Worm (Caenorhabditis elegans): ENCODE results near the gene flp-11.

The flp-11 gene

ce11 chrX:4667788-4668187 is 10.1 kb downstream of the flp-11 start, which contains the start of gene mfsd-12:
Gene mfsd-12, plus strand, starts transcription at chrX:4668088.
- TF ChIP-seq T22C8.4 (GFP tag; IDR thresholded peaks at IDR 0.05) (no peak), med-1 (GFP tag; optimal IDR thresholded peaks at IDR 0.05; ENCODE audit: insufficient read depth) (no peak), flt-1 (GFP tag; IDR thresholded peaks at IDR 0.05) (no peak), ztf-29 (GFP tag; IDR thresholded peaks at IDR 0.05) (no peak), tab-1 (GFP tag; IDR thresholded peaks at IDR 0.05) (no peak)

ce11 chrX:4664649-4665048 is 13.3 kb downstream of the flp-11 start:
- TF ChIP-seq cog-1 (tag; optimal IDR thresholded peaks at IDR 0.05) (no peak), T22C8.4 (GFP tag; IDR thresholded peaks at IDR 0.05) (no peak)

- TF ChIP-seq T22C8.4 (GFP tag; IDR thresholded peaks at IDR 0.05) = no peak
- no peak for TF ChIP-seq klf-2 (GFP tag; conservative IDR thresholded peaks at IDR 0.05)
- no peak for TF ChIP-seq ztf-23 (GFP tag; IDR thresholded peaks at IDR 0.05)
- no peak for TF ChIP-seq tab-1 (GFP tag; IDR thresholded peaks at IDR 0.05)
- TF ChIP-seq ref-1 (GFP tag; conservative IDR thresholded peaks at IDR 0.05) = no peak
- no peak for TF ChIP-seq cog-1 (tag; optimal IDR thresholded peaks at IDR 0.05)
- TF ChIP-seq ztf-29 (GFP tag; IDR thresholded peaks at IDR 0.05) = no peak
- TF ChIP-seq med-1 (GFP tag; optimal IDR thresholded peaks at IDR 0.05; ENCODE audit: insufficient read depth) = no peak
- no peak for TF ChIP-seq flt-1 (GFP tag; IDR thresholded peaks at IDR 0.05)
Measured at ce11 chrX:4662964-4663684, 14.8 kb downstream of the flp-11 start.

- TF ChIP-seq ztf-29 (GFP tag; IDR thresholded peaks at IDR 0.05) (no peak), ref-1 (GFP tag; conservative IDR thresholded peaks at IDR 0.05) (no peak)
Measured at ce11 chrX:4662293-4662825, 15.6 kb downstream of the flp-11 start.

ce11 chrX:4660268-4660880 is 17.6 kb downstream of the flp-11 start, which contains the start of gene nhr-45:
Gene nhr-45, minus strand, starts transcription at chrX:4660318.
- TF ChIP-seq T22C8.4 (GFP tag; IDR thresholded peaks at IDR 0.05) (no peak), ztf-23 (GFP tag; IDR thresholded peaks at IDR 0.05) (no peak), flt-1 (GFP tag; IDR thresholded peaks at IDR 0.05) (no peak), tab-1 (GFP tag; IDR thresholded peaks at IDR 0.05) (no peak), ref-1 (GFP tag; conservative IDR thresholded peaks at IDR 0.05) (no peak), klf-2 (GFP tag; conservative IDR thresholded peaks at IDR 0.05) (no peak), med-1 (GFP tag; optimal IDR thresholded peaks at IDR 0.05; ENCODE audit: insufficient read depth) (no peak), cog-1 (tag; optimal IDR thresholded peaks at IDR 0.05) (no peak), ztf-29 (GFP tag; IDR thresholded peaks at IDR 0.05) (no peak)

- no peak for TF ChIP-seq ref-1 (GFP tag; conservative IDR thresholded peaks at IDR 0.05)
- TF ChIP-seq med-1 (GFP tag; optimal IDR thresholded peaks at IDR 0.05; ENCODE audit: insufficient read depth) = no peak
- TF ChIP-seq flt-1 (GFP tag; IDR thresholded peaks at IDR 0.05) = no peak
Measured at ce11 chrX:4658706-4659105, 19.2 kb downstream of the flp-11 start.

ce11 chrX:4658303-4658702 is 19.6 kb downstream of the flp-11 start:
- TF ChIP-seq klf-2 (GFP tag; conservative IDR thresholded peaks at IDR 0.05) = no peak
- no peak for TF ChIP-seq flt-1 (GFP tag; IDR thresholded peaks at IDR 0.05)
- TF ChIP-seq cog-1 (tag; optimal IDR thresholded peaks at IDR 0.05) = no peak
- TF ChIP-seq ztf-23 (GFP tag; IDR thresholded peaks at IDR 0.05) = no peak
- no peak for TF ChIP-seq ztf-29 (GFP tag; IDR thresholded peaks at IDR 0.05)
- TF ChIP-seq tab-1 (GFP tag; IDR thresholded peaks at IDR 0.05) = no peak

- TF ChIP-seq med-1 (GFP tag; optimal IDR thresholded peaks at IDR 0.05; ENCODE audit: insufficient read depth) (no peak), klf-2 (GFP tag; conservative IDR thresholded peaks at IDR 0.05) (no peak), ztf-23 (GFP tag; IDR thresholded peaks at IDR 0.05) (no peak)
Measured at ce11 chrX:4657577-4657976, 20.4 kb downstream of the flp-11 start.

ce11 chrX:4654057-4654456 is 23.9 kb downstream of the flp-11 start, which contains the start of gene ceh-1:
Gene ceh-1, minus strand, starts transcription at chrX:4654157.
- TF ChIP-seq ref-1 (GFP tag; conservative IDR thresholded peaks at IDR 0.05) = no peak
- no peak for TF ChIP-seq cog-1 (tag; optimal IDR thresholded peaks at IDR 0.05)
- TF ChIP-seq med-1 (GFP tag; optimal IDR thresholded peaks at IDR 0.05; ENCODE audit: insufficient read depth) = no peak
- no peak for TF ChIP-seq ztf-23 (GFP tag; IDR thresholded peaks at IDR 0.05)

ce11 chrX:4652950-4653349 is 25.0 kb downstream of the flp-11 start:
- TF ChIP-seq ztf-23 (GFP tag; IDR thresholded peaks at IDR 0.05) (no peak), cog-1 (tag; optimal IDR thresholded peaks at IDR 0.05) (no peak), flt-1 (GFP tag; IDR thresholded peaks at IDR 0.05) (no peak), med-1 (GFP tag; optimal IDR thresholded peaks at IDR 0.05; ENCODE audit: insufficient read depth) (no peak), klf-2 (GFP tag; conservative IDR thresholded peaks at IDR 0.05) (no peak), tab-1 (GFP tag; IDR thresholded peaks at IDR 0.05) (no peak), ref-1 (GFP tag; conservative IDR thresholded peaks at IDR 0.05) (no peak), ztf-29 (GFP tag; IDR thresholded peaks at IDR 0.05) (no peak), T22C8.4 (GFP tag; IDR thresholded peaks at IDR 0.05) (no peak)

- TF ChIP-seq klf-2 (GFP tag; conservative IDR thresholded peaks at IDR 0.05) = no peak
- no peak for TF ChIP-seq T22C8.4 (GFP tag; IDR thresholded peaks at IDR 0.05)
- no peak for TF ChIP-seq ref-1 (GFP tag; conservative IDR thresholded peaks at IDR 0.05)
- no peak for TF ChIP-seq tab-1 (GFP tag; IDR thresholded peaks at IDR 0.05)
- no peak for TF ChIP-seq med-1 (GFP tag; optimal IDR thresholded peaks at IDR 0.05; ENCODE audit: insufficient read depth)
Measured at ce11 chrX:4651428-4651827, 26.5 kb downstream of the flp-11 start.

Measured in whole organism, midembryonic.